Fruit fly (Drosophila melanogaster) whole organism, embryonic: ENCODE data around the gene CG2772.

ENCODE experiments used
- Antp ChIP-seq: fragments of 200-800 bp; sonication (Bioruptor generic); optimal IDR thresholded peaks from 3 replicates; lab custom pipeline; 2016; ENCODE audit warnings: missing biosample characterization, missing genetic modification characterization
- CG1024 ChIP-seq: fragments of 200-800 bp; sonication (Bioruptor generic); IDR thresholded peaks from 2 replicates; pipeline ENCODE4 v1.3.6; 2022; ENCODE audit warnings: missing biosample characterization, missing genetic modification characterization
- CG11723 ChIP-seq: fragments of 200-800 bp; sonication (Bioruptor generic); optimal IDR thresholded peaks from 2 replicates; lab custom pipeline; 2017; ENCODE audit warnings: missing biosample characterization, mild to moderate bottlenecking, missing genetic modification characterization
- CG12071 ChIP-seq: fragments of 200-800 bp; sonication (Bioruptor generic); optimal IDR thresholded peaks from 3 replicates; lab custom pipeline; 2018; ENCODE audit warnings: missing biosample characterization, mild to moderate bottlenecking, missing genetic modification characterization
- CG1233 ChIP-seq: fragments of 200-800 bp; sonication (Bioruptor generic); optimal IDR thresholded peaks from 4 replicates; lab custom pipeline; 2018; ENCODE audit warnings: missing biosample characterization, mild to moderate bottlenecking, missing genetic modification characterization
- CG12744 ChIP-seq: fragments of 200-800 bp; sonication (Bioruptor generic); optimal IDR thresholded peaks from 2 replicates; lab custom pipeline; 2016; ENCODE audit warnings: missing biosample characterization, missing genetic modification characterization
- CG13287 ChIP-seq: fragments of 200-800 bp; sonication (Bioruptor generic); IDR thresholded peaks from 2 replicates; pipeline ENCODE4 v1.3.6; 2022; ENCODE audit warnings: missing biosample characterization, missing genetic modification characterization; ENCODE audit not compliant: partially characterized antibody
- CG13775 ChIP-seq: fragments of 200-800 bp; sonication (Bioruptor generic); optimal IDR thresholded peaks from 3 replicates; lab custom pipeline; 2017; ENCODE audit warnings: missing biosample characterization, mild to moderate bottlenecking, missing genetic modification characterization
- CG14441 ChIP-seq: fragments of 200-800 bp; sonication (Bioruptor generic); IDR thresholded peaks from 2 replicates; pipeline ENCODE4 v1.3.6; 2022; ENCODE audit warnings: missing biosample characterization, missing genetic modification characterization
- CG16813 ChIP-seq: fragments of 200-800 bp; sonication (Bioruptor generic); IDR thresholded peaks from 3 replicates; pipeline ENCODE4 v1.3.6; 2022; ENCODE audit warnings: missing biosample characterization, missing genetic modification characterization; ENCODE audit not compliant: partially characterized antibody
- CG16815 ChIP-seq: fragments of 200-800 bp; sonication (Bioruptor generic); optimal IDR thresholded peaks from 3 replicates; lab custom pipeline; 2017; ENCODE audit warnings: missing biosample characterization, mild to moderate bottlenecking, missing genetic modification characterization
- CG17612 ChIP-seq: fragments of 200-800 bp; sonication (Bioruptor generic); IDR thresholded peaks from 2 replicates; pipeline ENCODE4 v1.3.6; 2022; ENCODE audit warnings: missing biosample characterization, missing genetic modification characterization
- CG1832 ChIP-seq: fragments of 200-800 bp; sonication (Bioruptor generic); optimal IDR thresholded peaks from 2 replicates; lab custom pipeline; 2017; ENCODE audit warnings: missing biosample characterization, mild to moderate bottlenecking, missing genetic modification characterization, inconsistent platforms
- CG18599 ChIP-seq: fragments of 200-800 bp; sonication (Bioruptor generic); optimal IDR thresholded peaks from 3 replicates; lab custom pipeline; 2017; ENCODE audit warnings: missing biosample characterization, missing genetic modification characterization, mild to moderate bottlenecking, moderate library complexity, missing genetic modification reagents
- CG18619 ChIP-seq: fragments of 200-800 bp; sonication (Bioruptor generic); optimal IDR thresholded peaks from 3 replicates; lab custom pipeline; 2017; ENCODE audit warnings: missing biosample characterization, mild to moderate bottlenecking, missing genetic modification characterization
- CG30431 ChIP-seq: fragments of 200-800 bp; sonication (Bioruptor generic); optimal IDR thresholded peaks from 2 replicates; lab custom pipeline; 2017; ENCODE audit warnings: missing biosample characterization, missing genetic modification characterization
- CG32532 ChIP-seq: fragments of 200-800 bp; sonication (Bioruptor generic); IDR thresholded peaks from 2 replicates; pipeline ENCODE4 v1.3.6; 2022; ENCODE audit warnings: missing biosample characterization, missing genetic modification characterization
- CG3995 ChIP-seq: fragments of 200-800 bp; sonication (Bioruptor generic); optimal IDR thresholded peaks from 3 replicates; lab custom pipeline; 2016; ENCODE audit warnings: missing biosample characterization, missing genetic modification characterization
- CG4282 ChIP-seq: fragments of 200-800 bp; sonication (Bioruptor generic); optimal IDR thresholded peaks from 2 replicates; lab custom pipeline; 2016; ENCODE audit warnings: missing biosample characterization, missing genetic modification characterization
- CG4617 ChIP-seq: fragments of 200-800 bp; sonication (Bioruptor generic); optimal IDR thresholded peaks from 3 replicates; lab custom pipeline; 2016; ENCODE audit warnings: missing biosample characterization, missing genetic modification characterization, borderline replicate concordance
- CG6813 ChIP-seq: fragments of 200-800 bp; sonication (Bioruptor generic); optimal IDR thresholded peaks from 2 replicates; lab custom pipeline; 2017; ENCODE audit warnings: missing biosample characterization, missing genetic modification characterization, mild to moderate bottlenecking, moderate library complexity, missing genetic modification reagents
- CG7357 ChIP-seq: fragments of 200-800 bp; sonication (Bioruptor generic); IDR thresholded peaks from 3 replicates; pipeline ENCODE4 v1.3.6; 2022; ENCODE audit warnings: missing biosample characterization, missing genetic modification characterization
- CG8478 ChIP-seq: fragments of >200 bp; optimal IDR thresholded peaks from 2 replicates; lab custom pipeline; 2018
- CG8765 ChIP-seq: fragments of 200-800 bp; sonication (Bioruptor generic); IDR thresholded peaks from 2 replicates; pipeline ENCODE4 v1.3.6; 2022; ENCODE audit warnings: missing biosample characterization, missing genetic modification characterization
- Chrac-16 ChIP-seq: fragments of 200-800 bp; sonication (Bioruptor generic); optimal IDR thresholded peaks from 3 replicates; lab custom pipeline; 2016; ENCODE audit warnings: missing biosample characterization, missing genetic modification characterization
- CkIIα-i1 ChIP-seq: fragments of 200-800 bp; sonication (Bioruptor generic); IDR thresholded peaks from 2 replicates; pipeline ENCODE4 v1.3.6; 2022; ENCODE audit warnings: missing biosample characterization, missing genetic modification characterization
- D19B ChIP-seq: fragments of 200-800 bp; sonication (Bioruptor generic); optimal IDR thresholded peaks from 2 replicates; lab custom pipeline; 2017; ENCODE audit warnings: missing biosample characterization, mild to moderate bottlenecking, missing genetic modification characterization
- H15 ChIP-seq: fragments of 200-800 bp; sonication (Bioruptor generic); IDR thresholded peaks from 3 replicates; pipeline ENCODE4 v1.3.6; 2022; ENCODE audit warnings: missing biosample characterization, missing genetic modification characterization
- HLH3B ChIP-seq: fragments of 200-800 bp; sonication (Bioruptor generic); IDR thresholded peaks from 2 replicates; pipeline ENCODE4 v1.3.6; 2022; ENCODE audit warnings: missing biosample characterization, missing genetic modification characterization
- Hr3 ChIP-seq: fragments of 200-800 bp; sonication (Bioruptor generic); optimal IDR thresholded peaks from 3 replicates; lab custom pipeline; 2016; ENCODE audit warnings: missing biosample characterization, missing genetic modification characterization
- Hr78 ChIP-seq, 2 experiments: fragments of 200-800 bp in 1 of 2; fragments of >200 bp in 1 of 2; sonication (Bioruptor generic) in 1 of 2; optimal IDR thresholded peaks; 2 replicates each; lab custom pipeline; 2017 to 2019; ENCODE audit warnings: missing biosample characterization in 2 of 2, missing genetic modification characterization in 2 of 2, mild to moderate bottlenecking in 1 of 2, moderate library complexity in 1 of 2
- NC2α ChIP-seq: fragments of 200-800 bp; sonication (Bioruptor generic); optimal IDR thresholded peaks from 2 replicates; lab custom pipeline; 2016; ENCODE audit warnings: missing biosample characterization, missing genetic modification characterization
- Nf-YA ChIP-seq: fragments of 200-800 bp; sonication (Bioruptor generic); IDR thresholded peaks from 2 replicates; pipeline ENCODE4 v1.3.6; 2022; ENCODE audit warnings: missing biosample characterization, missing genetic modification characterization
- Nf-YC ChIP-seq: fragments of 200-800 bp; optimal IDR thresholded peaks from 3 replicates; lab custom pipeline; 2019; ENCODE audit warnings: missing biosample characterization, mild to moderate bottlenecking, missing genetic modification characterization, moderate library complexity
- Trl ChIP-seq, 3 experiments: fragments of >200 bp in 2 of 3; fragments of 200-800 bp in 1 of 3; sonication (Bioruptor generic) in 1 of 3; optimal IDR thresholded peaks; 2 replicates in 1 of 3; 3 replicates in 2 of 3; lab custom pipeline; 2016 to 2017; ENCODE audit warnings: missing biosample characterization in 1 of 3, missing genetic modification characterization in 1 of 3
- Xrp1 ChIP-seq: fragments of 200-800 bp; sonication (Bioruptor generic); IDR thresholded peaks from 2 replicates; pipeline ENCODE4 v1.3.6; 2022; ENCODE audit warnings: missing biosample characterization, missing genetic modification characterization
- al ChIP-seq: fragments of 200-800 bp; sonication (Bioruptor generic); IDR thresholded peaks from 2 replicates; pipeline ENCODE4 v1.3.6; 2022; ENCODE audit warnings: missing biosample characterization, missing genetic modification characterization
- chn ChIP-seq: fragments of 200-800 bp; sonication (Bioruptor generic); optimal IDR thresholded peaks from 2 replicates; lab custom pipeline; 2016; ENCODE audit warnings: missing biosample characterization, missing genetic modification characterization
- dm ChIP-seq: fragments of 200-800 bp; sonication (Bioruptor generic); optimal IDR thresholded peaks from 3 replicates; lab custom pipeline; 2016; ENCODE audit warnings: missing biosample characterization, missing genetic modification characterization
- h ChIP-seq: fragments of >200 bp; optimal IDR thresholded peaks from 2 replicates; lab custom pipeline; 2017
- hb ChIP-seq: fragments of 200-800 bp; sonication (Bioruptor generic); IDR thresholded peaks from 3 replicates; pipeline ENCODE4 v1.3.6; 2022; ENCODE audit warnings: missing biosample characterization, missing genetic modification characterization; ENCODE audit not compliant: partially characterized antibody
- nau ChIP-seq: fragments of 200-800 bp; sonication (Bioruptor generic); optimal IDR thresholded peaks from 3 replicates; lab custom pipeline; 2017; ENCODE audit warnings: missing biosample characterization, mild to moderate bottlenecking, missing genetic modification characterization, missing genetic modification reagents
- nom ChIP-seq: fragments of 200-800 bp; sonication (Bioruptor generic); optimal IDR thresholded peaks from 2 replicates; lab custom pipeline; 2017; ENCODE audit warnings: missing biosample characterization, missing genetic modification characterization, mild to moderate bottlenecking, moderate library complexity, missing genetic modification reagents
- pita ChIP-seq: fragments of 200-800 bp; sonication (Bioruptor generic); optimal IDR thresholded peaks from 2 replicates; lab custom pipeline; 2017; ENCODE audit warnings: missing biosample characterization, mild to moderate bottlenecking, missing genetic modification characterization
- prd ChIP-seq, 3 experiments: fragments of >200 bp in 2 of 3; fragments of 200-800 bp in 1 of 3; sonication (Bioruptor generic) in 1 of 3; optimal IDR thresholded peaks in 2 of 3; IDR thresholded peaks in 1 of 3; 2 replicates in 2 of 3; 3 replicates in 1 of 3; pipeline versions ENCODE4 v1.3.6 to Lab custom; 2017 to 2022; ENCODE audit warnings: missing biosample characterization in 1 of 3, missing genetic modification characterization in 1 of 3
- pum ChIP-seq: fragments of 200-800 bp; sonication (Bioruptor generic); optimal IDR thresholded peaks from 2 replicates; lab custom pipeline; 2016; ENCODE audit warnings: missing biosample characterization, missing genetic modification characterization
- pzg ChIP-seq: fragments of 200-800 bp; sonication (Bioruptor generic); optimal IDR thresholded peaks from 3 replicates; lab custom pipeline; 2018; ENCODE audit warnings: missing biosample characterization, mild to moderate bottlenecking, missing genetic modification characterization, moderate library complexity
- slou ChIP-seq: fragments of 200-800 bp; sonication (Bioruptor generic); optimal IDR thresholded peaks from 3 replicates; lab custom pipeline; 2016; ENCODE audit warnings: missing biosample characterization, missing genetic modification characterization
- sob ChIP-seq: fragments of 200-800 bp; sonication (Bioruptor generic); IDR thresholded peaks from 2 replicates; pipeline ENCODE4 v1.3.6; 2022; ENCODE audit warnings: missing biosample characterization, missing genetic modification characterization
- vnd ChIP-seq: fragments of 200-800 bp; sonication (Bioruptor generic); IDR thresholded peaks from 3 replicates; pipeline ENCODE4 v1.3.6; 2022; ENCODE audit warnings: missing biosample characterization, missing genetic modification characterization; ENCODE audit not compliant: partially characterized antibody

CG2772 gene

dm6 chr2L:3472242-3472641 is 26.4 kb downstream of the CG2772 start, which contains the start of gene Pgant4 (continued):
- TF ChIP-seq vnd (GFP tag; lab: Robert Waterston, UW) (no peak), al (GFP tag; lab: Robert Waterston, UW) (no peak), CG4617 (peak; percentile 28), nau (no peak), CG12744 (GFP tag; lab: Kevin White, UChicago) (peak; percentile 45), slou (GFP tag; lab: Kevin White, UChicago) (peak; percentile 23), CG13775 (peak; percentile 37), nom (GFP tag; lab: Kevin White, UChicago) (no peak), h (no peak), CG4282 (GFP tag; lab: Kevin White, UChicago) (no peak), CG6813 (GFP tag; lab: Kevin White, UChicago) (peak; percentile 26), Hr78 (GFP tag; optimal IDR thresholded peaks at IDR 0.05; lab: Kevin White, UChicago) (no peak), dm (no peak), Nf-YC (tag; lab: Kevin White, UChicago) (peak; percentile 37), CG18599 (GFP tag; lab: Kevin White, UChicago) (no peak), CG16813 (GFP tag; lab: Robert Waterston, UW) (0 out of 3 replicates have a peak, but pooled peaks have one; percentile 30), Nf-YA (peak; percentile 15; the same call in 1 of the 2 replicates), Antp (GFP tag; lab: Kevin White, UChicago) (peak; percentile 60), H15 (peak; percentile 69; the same call in 2 of the 3 replicates), CG7357 (GFP tag; lab: Robert Waterston, UW) (peak; percentile 43; the same call in 1 of the 3 replicates), CkIIα-i1 (GFP tag; lab: Robert Waterston, UW) (no peak), CG17612 (GFP tag; lab: Robert Waterston, UW) (no peak), pzg (peak; percentile 20), CG8478 (lab: Kevin White, UChicago) (no peak), CG3995 (GFP tag; lab: Kevin White, UChicago) (no peak), CG30431 (GFP tag; lab: Kevin White, UChicago) (peak; percentile 39), HLH3B (GFP tag; lab: Robert Waterston, UW) (peak; percentile 56; the same call in 1 of the 2 replicates), pita (GFP tag; lab: Kevin White, UChicago) (peak; percentile 9), CG13287 (no peak), CG1832 (GFP tag; lab: Kevin White, UChicago) (no peak), hb (GFP tag; lab: Robert Waterston, UW) (no peak), CG1024 (GFP tag; lab: Robert Waterston, UW) (peak; percentile 65; the same call in 1 of the 2 replicates), NC2α (GFP tag; lab: Kevin White, UChicago) (no peak), CG16815 (GFP tag; lab: Kevin White, UChicago) (peak; percentile 5), CG18619 (GFP tag; lab: Kevin White, UChicago) (peak; percentile 28), CG12071 (GFP tag; lab: Kevin White, UChicago) (peak; percentile 27), Chrac-16 (GFP tag; lab: Kevin White, UChicago) (peak; percentile 66), CG1233 (GFP tag; lab: Kevin White, UChicago) (peak; percentile 47), CG32532 (GFP tag; lab: Robert Waterston, UW) (peak; percentile 93), D19B (GFP tag; lab: Kevin White, UChicago) (no peak), prd (optimal IDR thresholded peaks at IDR 0.05; lab: Kevin White, UChicago) (no peak), prd (GFP tag; IDR thresholded peaks at IDR 0.05; lab: Robert Waterston, UW) (peak; percentile 92), sob (GFP tag; lab: Robert Waterston, UW) (peak; percentile 78), CG8765 (GFP tag; lab: Robert Waterston, UW) (0 out of 2 replicates have a peak, but pooled peaks have one; percentile 32), CG14441 (GFP tag; lab: Robert Waterston, UW) (peak; percentile 71), Trl (optimal IDR thresholded peaks at IDR 0.05; lab: Kevin White, UChicago) (no peak), Trl (GFP tag; optimal IDR thresholded peaks at IDR 0.05; lab: Kevin White, UChicago) (peak; percentile 32), Xrp1 (GFP tag; lab: Robert Waterston, UW) (peak; percentile 41), chn (GFP tag; lab: Kevin White, UChicago) (peak; percentile 22), CG11723 (GFP tag; lab: Kevin White, UChicago) (no peak), Hr3 (GFP tag; lab: Kevin White, UChicago) (peak; percentile 57), pum (GFP tag; lab: Kevin White, UChicago) (no peak)
